Fruit fly (Drosophila melanogaster) whole organism: Measurements from ENCODE around the gene CG43321.
A peak's percentile ranks its signal among the peaks of the same experiment; 100 is the strongest.

ENCODE experiments used
- CG8478 ChIP-seq: fragments of >200 bp; optimal IDR thresholded peaks from 2 replicates; lab custom pipeline; 2018; ENCODE audit warnings: inconsistent platforms
- Dll ChIP-seq: fragments of >200 bp; optimal IDR thresholded peaks from 2 replicates; lab custom pipeline; 2017
- EcR ChIP-seq, 2 experiments: fragments of >200 bp; optimal IDR thresholded peaks; 2 replicates each; lab custom pipeline; 2017; ENCODE audit warnings: missing biosample characterization in 2 of 2, missing genetic modification characterization in 2 of 2, missing genetic modification reagents in 2 of 2
- pan ChIP-seq: fragments of >200 bp; optimal IDR thresholded peaks from 2 replicates; lab custom pipeline; 2017
- psq ChIP-seq: fragments of >200 bp; optimal IDR thresholded peaks from 2 replicates; lab custom pipeline; 2017
- usp ChIP-seq: fragments of >200 bp; optimal IDR thresholded peaks from 2 replicates; lab custom pipeline; 2017; ENCODE audit warnings: missing biosample characterization, missing genetic modification characterization, mixed read lengths

CG43321 gene

DNA sequence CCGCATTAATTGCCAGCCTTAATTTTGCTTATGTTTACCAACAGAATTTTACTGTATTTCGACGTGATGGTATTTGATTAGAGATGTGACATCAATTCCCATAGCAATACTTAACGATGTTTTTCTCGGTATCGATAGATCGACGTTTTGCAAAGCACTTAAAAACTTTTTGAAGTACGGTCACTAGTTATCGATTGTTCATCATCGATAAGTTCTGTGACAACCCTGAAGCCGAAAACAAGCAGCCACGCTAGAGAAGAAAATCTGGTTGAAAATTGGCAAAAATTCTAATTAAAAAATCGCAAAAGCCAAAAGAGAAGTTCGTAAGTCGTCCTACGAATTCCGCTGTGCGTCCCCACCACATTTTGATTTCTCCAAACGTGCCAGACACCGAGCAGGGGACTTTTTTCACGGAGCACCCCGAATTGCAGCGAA, 20.5 kb downstream of the CG43321 start, which contains the start of the genes Rab30 and Caper:
Gene Rab30, minus strand, starts transcription at position 90 of the 435 bp plus-strand sequence.
Gene Caper, plus strand, starts transcription at position 205 of the 435 bp plus-strand sequence.
- TF ChIP-seq EcR (GFP tag; optimal IDR thresholded peaks at IDR 0.05; lab: Kevin White, UChicago) (no peak), psq (no peak), Dll (no peak), CG8478 (lab: Kevin White, UChicago) (no peak), pan (lab: Kevin White, UChicago) (no peak), usp (GFP tag; lab: Kevin White, UChicago) (no peak)

DNA sequence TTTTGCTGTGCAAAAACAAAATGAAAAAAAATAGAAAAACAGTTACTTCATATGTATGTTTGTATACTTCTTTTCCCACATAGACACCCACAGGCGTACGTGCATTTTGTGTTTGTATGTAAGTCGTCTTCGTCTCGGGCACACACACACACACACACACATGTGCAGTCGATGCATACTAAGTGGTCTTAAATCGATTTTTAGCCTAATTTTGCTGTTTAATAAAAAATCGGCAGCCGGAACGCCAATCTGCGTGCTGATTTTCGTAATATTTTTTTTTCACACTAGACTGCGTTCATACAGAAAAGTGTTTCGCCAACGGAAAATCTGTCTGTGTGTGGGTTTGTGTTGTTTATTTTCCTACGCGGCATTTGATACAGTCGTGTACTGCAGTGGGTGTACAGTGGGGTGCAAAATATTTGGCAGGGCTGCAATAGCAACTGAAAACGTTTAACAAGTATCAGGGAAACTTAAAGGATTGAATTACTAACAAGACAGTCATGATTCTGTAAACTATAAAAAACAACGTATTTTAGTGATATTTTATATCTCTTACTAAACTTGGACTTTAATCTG, 21.1 kb downstream of the CG43321 start:
- TF ChIP-seq CG8478 (lab: Kevin White, UChicago), result no peak
- TF ChIP-seq EcR (GFP tag; optimal IDR thresholded peaks at IDR 0.05; lab: Kevin White, UChicago), result no peak
- no peak for TF ChIP-seq usp (GFP tag; lab: Kevin White, UChicago)
- no peak for TF ChIP-seq Dll
- no peak for TF ChIP-seq psq
- no peak for TF ChIP-seq pan (lab: Kevin White, UChicago)

DNA sequence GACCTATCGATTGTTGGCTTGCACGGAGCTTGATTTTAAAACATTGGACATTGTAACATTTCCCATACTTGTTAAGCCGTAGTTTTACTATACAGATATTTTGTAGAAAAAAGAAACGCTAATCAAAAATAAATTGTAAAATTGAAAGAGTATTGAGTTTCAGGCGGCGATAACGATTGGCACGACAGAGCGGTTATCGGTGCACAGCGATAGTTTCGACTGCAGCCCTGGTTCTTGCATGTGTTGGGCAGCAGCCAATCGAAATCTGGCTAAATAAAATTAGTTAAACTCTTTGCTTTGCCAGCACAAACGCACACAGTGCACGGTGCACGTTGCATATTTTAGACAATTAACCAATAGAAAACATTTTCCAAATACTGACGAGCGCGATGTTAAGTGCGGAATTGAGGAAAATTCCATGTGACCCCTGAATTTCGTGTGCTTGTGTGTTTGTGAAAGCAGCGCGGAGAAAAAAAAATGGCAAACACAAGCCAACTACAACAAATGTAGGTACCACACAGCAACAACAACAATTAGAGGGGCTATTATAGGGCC, 25.8 kb downstream of the CG43321 start, which contains the start of gene milt:
Gene milt, plus strand, starts transcription at position 51 of the 555 bp plus-strand sequence.
- peak; percentile 27 for TF ChIP-seq CG8478 (lab: Kevin White, UChicago)
- TF ChIP-seq usp (GFP tag; lab: Kevin White, UChicago), result no peak
- peak in 1 of 2 experiments; percentile 37 for TF ChIP-seq EcR (GFP tag; optimal IDR thresholded peaks at IDR 0.05; lab: Kevin White, UChicago)

DNA sequence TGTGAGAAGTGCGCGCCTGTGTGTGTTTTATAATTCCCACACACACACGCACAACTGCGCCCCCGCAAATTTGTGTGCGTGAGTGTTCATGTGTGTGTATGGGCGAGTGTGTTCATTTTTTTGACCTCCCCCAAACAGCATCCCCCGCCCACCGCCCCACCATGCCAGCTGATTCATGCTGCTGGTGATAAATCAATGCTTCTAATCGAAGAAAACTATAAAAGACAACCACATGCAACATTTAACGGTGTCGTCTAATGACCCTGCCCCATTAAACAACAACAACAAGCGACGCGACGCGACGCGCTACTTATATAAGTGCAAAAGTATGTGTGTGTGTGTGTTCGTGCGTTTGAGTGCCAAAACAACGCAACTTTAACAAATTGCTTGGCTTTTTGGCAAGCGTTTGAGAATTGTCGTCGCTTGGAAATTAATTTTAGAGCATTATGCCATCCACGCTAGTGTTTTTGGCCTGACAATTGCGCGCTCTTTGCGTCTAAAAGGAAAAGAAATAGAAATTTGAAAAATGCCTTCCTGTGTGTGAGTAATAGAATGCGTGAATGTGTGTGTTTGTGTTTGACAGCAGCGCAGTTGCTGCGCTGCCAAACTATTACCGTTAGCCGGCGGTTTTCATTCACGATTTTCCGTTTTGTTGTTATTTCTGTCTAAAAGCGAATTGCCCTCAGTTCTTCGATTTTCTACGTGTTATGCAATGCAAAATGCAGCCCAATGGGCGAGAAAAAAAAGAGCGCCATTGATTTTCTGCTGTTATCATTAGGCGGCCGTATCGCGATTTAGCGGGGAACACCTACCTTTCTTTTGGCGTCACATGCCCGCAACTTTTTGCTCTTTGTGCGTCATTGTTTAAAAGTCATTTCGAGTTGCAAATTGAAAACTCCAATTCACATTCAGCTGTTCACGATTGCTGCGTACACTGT, 26.6 kb downstream of the CG43321 start:
- TF ChIP-seq EcR (GFP tag; optimal IDR thresholded peaks at IDR 0.05; lab: Kevin White, UChicago), result peak in 1 of 2 experiments; percentile 47
- TF ChIP-seq Dll, result no peak

DNA sequence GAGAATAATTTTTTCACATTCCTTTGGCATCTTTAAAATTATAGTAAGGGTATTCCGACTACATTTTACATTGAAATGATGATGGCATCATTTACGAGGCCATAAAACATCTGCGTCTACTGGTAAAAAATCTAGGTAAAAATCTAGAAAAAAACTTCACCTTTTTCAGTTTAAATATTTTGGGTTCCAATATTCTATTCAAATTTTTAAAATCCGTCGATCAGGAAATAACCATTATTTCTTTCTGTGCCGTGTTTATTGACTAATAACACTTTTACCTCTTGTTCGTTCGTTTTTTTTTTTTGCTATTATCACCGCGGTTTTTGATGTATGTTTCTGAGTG, 27.3 kb downstream of the CG43321 start:
- no peak for TF ChIP-seq CG8478 (lab: Kevin White, UChicago)
- TF ChIP-seq EcR (GFP tag; optimal IDR thresholded peaks at IDR 0.05; lab: Kevin White, UChicago), result no peak
- no peak for TF ChIP-seq usp (GFP tag; lab: Kevin White, UChicago)
- no peak for TF ChIP-seq pan (lab: Kevin White, UChicago)
- no peak for TF ChIP-seq Dll
- TF ChIP-seq psq, result no peak

DNA sequence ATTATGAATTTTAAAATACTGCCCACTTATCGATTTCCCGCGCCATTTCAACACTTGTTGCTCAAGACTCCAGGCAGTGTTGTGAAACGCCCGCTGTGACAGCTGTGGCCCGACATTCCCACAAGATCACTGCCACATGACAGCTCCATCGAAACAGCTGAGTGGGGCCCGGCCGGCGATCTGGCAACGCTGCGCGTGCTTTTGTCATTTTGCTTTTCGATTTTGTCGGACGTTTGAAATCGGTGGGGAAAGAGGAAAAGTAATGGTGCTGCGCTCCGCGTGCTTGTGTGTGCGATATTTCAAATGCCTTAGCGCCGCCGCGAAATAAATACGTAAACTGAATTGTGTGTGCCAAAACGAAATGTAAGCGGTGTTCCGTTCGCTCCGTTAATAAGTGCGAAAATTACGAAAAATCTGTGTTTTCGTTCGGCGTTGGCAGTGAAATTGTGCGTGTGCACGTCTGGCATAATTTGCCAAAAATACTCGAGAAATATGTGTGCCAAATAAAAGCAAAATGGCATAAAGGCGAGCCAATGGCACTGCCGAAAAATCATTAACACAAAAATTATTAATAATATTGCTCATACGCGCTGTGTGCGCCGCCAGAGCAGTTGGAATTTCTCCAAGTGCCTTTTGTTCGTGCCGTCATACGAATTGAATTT, 30.2 kb downstream of the CG43321 start:
- TF ChIP-seq psq (no peak), Dll (no peak), CG8478 (lab: Kevin White, UChicago) (no peak), EcR (GFP tag; optimal IDR thresholded peaks at IDR 0.05; lab: Kevin White, UChicago) (no peak), pan (lab: Kevin White, UChicago) (no peak), usp (GFP tag; lab: Kevin White, UChicago) (no peak)

DNA sequence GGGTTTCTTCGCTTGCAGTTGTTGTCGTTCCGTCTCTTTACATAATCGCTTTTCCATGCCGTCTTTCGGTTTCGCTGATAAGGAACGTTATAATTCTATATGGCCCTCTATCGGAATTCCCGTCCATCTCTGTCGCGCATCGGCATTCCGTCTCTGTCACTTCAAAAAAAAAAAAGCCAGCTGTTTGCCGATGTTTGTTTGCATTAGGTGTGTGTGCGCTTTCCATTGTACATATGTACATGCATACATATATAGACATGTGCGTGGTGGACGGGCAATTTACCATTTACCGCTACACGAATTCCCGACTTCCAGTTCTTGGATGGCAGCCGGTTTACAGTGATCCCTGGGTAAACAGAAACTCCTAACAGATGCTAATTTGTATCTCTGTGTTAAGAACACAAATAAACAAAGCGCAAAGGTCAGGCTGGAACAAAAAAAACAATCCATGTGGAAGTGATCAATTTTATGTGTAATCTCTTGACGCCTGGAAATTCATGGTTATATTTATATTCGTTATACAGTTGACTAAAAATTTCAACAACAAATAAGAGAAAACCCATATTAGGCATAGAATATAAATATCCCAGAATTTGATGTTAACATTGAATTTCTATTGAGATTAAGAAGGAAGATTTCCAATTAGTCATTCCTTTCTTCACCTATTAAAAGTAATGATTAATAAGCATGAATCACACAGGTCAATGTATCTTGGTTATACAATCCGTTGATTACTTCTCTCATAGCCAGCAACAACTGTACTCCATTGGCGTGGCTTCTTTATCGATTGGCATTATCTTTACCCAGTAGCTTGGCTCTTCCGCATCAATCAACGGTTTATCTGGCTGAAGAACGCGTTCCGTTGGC, 31.2 kb downstream of the CG43321 start:
- TF ChIP-seq CG8478 (lab: Kevin White, UChicago) (no peak), usp (GFP tag; lab: Kevin White, UChicago) (no peak)

DNA sequence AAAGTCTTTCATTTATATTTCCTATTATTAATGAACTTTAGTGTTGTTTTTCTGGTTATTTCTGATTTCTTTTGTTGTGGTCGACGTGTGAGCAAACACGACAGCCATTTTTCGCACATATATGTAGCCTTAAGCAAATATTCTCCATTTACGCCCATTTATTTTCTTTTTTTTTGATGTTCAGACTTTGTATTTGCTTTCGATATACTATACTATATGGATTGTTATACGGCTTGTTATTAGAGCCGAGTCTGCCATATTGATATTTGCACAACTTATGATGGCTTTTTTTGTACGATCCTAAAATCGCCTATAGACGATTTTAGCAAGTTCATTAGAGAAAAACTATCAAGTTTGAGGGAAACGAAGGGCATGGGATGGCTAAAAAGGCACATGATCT, 35.6 kb downstream of the CG43321 start:
- TF ChIP-seq Dll (no peak), psq (no peak), EcR (GFP tag; optimal IDR thresholded peaks at IDR 0.05; lab: Kevin White, UChicago) (no peak), CG8478 (lab: Kevin White, UChicago) (no peak), pan (lab: Kevin White, UChicago) (no peak), usp (GFP tag; lab: Kevin White, UChicago) (no peak)

DNA sequence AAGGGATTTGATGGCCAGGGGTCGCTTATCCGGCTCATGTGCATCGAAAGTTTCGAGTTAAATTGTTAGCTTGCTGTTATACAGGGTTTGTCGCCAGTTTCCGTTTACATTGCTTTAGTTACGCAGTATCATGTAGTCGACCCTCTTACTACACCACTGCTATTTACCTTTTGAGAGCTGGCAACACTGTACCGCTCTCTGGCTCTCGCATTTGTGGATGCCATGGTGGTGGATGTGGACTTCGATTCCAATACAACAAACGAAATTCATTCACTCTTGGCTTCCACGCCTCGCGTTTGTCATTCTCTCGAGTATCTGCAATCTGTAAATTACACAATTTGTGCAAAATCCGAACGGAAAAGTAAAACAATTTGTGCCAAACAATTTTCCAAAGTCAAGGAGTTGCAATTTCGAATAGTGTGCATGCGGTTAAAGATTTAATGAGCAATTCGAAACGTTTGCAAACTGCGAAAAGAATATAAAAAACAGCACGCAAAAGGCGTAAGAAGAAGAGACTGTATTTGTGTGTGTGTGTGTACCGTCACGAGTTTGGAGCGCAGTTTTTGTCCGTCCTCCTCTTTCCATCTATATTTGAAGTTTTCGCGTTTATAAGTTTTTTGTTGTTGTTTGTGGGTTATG, 37.1 kb downstream of the CG43321 start:
- no peak for TF ChIP-seq Dll
- TF ChIP-seq pan (lab: Kevin White, UChicago), result peak; percentile 92

DNA sequence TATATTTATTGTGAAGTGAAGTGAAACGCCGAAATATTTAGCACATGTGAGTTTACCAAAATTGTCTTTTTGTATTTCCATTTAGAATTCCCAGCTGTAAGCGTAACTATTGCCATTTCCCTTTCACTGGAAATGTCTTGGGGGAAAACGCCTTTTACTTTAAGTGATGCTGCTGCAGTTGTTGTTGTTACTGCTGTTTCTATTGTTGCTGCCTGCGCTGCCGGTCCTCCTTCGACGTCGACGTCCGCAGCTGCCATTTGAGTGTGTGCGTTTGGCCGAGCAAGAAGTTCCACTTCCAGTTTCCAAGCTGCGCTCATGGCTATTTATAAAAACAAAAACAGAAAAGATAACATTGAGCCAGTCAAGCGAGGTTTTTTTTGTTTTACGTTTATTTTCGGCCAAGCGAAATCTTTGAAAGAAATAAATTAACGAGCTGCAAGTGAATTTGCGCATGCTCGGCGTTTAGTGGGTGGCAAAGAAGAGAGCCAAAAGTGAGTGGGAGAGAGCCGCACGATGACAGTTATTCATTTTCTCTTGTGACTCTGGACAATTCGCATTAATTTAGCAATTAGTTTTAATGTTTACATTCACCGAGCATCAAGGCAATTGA, 37.7 kb downstream of the CG43321 start:
- no peak for TF ChIP-seq usp (GFP tag; lab: Kevin White, UChicago)
- no peak for TF ChIP-seq psq
- TF ChIP-seq pan (lab: Kevin White, UChicago), result no peak
- no peak for TF ChIP-seq Dll
- no peak for TF ChIP-seq EcR (GFP tag; optimal IDR thresholded peaks at IDR 0.05; lab: Kevin White, UChicago)
- TF ChIP-seq CG8478 (lab: Kevin White, UChicago), result no peak
